Worm (Caenorhabditis elegans) whole organism, L2 larva: Measurements from ENCODE around the gene F45F2.10.

Experiments used
- ama-1 ChIP-seq: fragments of 150-350 bp; optimal IDR thresholded peaks from 2 replicates; lab custom pipeline; 2018; ENCODE audit warnings: inconsistent platforms
- zag-1 ChIP-seq: fragments of 150-350 bp; optimal IDR thresholded peaks from 2 replicates; lab custom pipeline; 2014; ENCODE audit warnings: missing biosample characterization, missing genetic modification characterization

- TF ChIP-seq ama-1 (lab: Kevin White, UChicago) (no peak), zag-1 (tag; lab: Kevin White, UChicago) (no peak)
Observed at ce11 chrV:8513361-8513760, 5.3 kb downstream of the F45F2.10 start, which contains the start of gene F45F2.9.
